Fruit fly (Drosophila melanogaster): Measurements from ENCODE around the gene CG31960.

CG31960 gene

DNA sequence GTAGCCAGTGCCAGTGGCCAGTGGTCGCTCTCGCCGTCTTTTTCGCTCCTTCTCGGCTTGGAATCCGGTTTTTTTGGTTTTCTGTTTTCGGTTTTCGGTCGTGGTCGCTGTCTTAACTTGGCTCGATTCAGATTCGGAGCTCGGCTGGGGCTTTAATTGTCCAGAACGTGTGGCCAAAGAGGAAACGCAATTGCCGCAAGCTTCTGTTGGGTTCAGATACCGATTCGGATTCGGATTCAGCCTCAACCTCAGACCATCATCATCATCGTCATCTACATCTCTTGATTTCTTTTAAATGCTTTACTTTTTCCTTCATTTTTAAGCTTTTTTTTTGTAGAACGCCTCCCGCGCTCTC is 11.1 kb upstream of the CG31960 start:
- TF ChIP-seq CTCF (optimal IDR thresholded peaks at IDR 0.05) (no peak), CG8478 (optimal IDR thresholded peaks at IDR 0.05) (no peak)

- TF ChIP-seq CG8478 (optimal IDR thresholded peaks at IDR 0.05): no peak
- TF ChIP-seq CTCF (optimal IDR thresholded peaks at IDR 0.05): no peak
Observed at dm6 chr2L:3775767-3776351, 8.9 kb upstream of the CG31960 start.

dm6 chr2L:3776614-3777196 is 8.0 kb upstream of the CG31960 start:
- TF ChIP-seq CG8478 (optimal IDR thresholded peaks at IDR 0.05): no peak
- TF ChIP-seq CTCF (optimal IDR thresholded peaks at IDR 0.05): no peak

dm6 chr2L:3777485-3777884 is 7.3 kb upstream of the CG31960 start:
- TF ChIP-seq CG8478 (optimal IDR thresholded peaks at IDR 0.05): no peak
- no peak for TF ChIP-seq CTCF (optimal IDR thresholded peaks at IDR 0.05)

- no peak for TF ChIP-seq CG8478 (optimal IDR thresholded peaks at IDR 0.05)
- TF ChIP-seq CTCF (optimal IDR thresholded peaks at IDR 0.05): no peak
Observed at dm6 chr2L:3778157-3779060, 6.3 kb upstream of the CG31960 start.

DNA sequence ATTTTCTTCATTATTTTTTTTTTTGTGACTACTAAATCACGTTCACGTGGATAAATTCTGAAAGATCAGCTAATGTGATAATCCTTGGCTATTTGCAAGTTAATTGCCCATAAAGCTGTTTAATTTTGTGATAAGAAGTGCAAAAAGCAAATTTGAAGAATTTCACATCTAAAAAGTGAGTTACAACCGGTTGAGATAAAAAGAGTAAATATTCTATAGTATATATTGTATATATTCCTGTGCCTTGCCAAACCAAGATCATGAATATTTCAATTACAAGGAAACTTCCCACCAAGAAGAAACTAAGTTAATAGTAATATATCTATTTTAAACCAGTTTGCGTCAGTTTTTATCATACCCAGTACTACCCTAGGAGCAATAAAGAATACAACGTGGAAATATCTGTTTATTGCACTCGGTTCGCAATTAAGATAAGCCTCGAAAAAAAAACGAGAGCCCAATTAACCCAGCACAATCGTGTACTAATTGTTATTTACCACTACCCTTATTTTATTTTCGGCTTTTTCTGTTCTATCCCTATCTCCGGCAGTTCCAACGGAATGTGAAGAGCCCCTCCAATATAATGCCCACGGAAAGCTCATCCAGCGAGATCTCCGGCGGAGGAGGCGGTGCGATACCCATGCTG is 5.5 kb upstream of the CG31960 start:
- TF ChIP-seq CTCF (optimal IDR thresholded peaks at IDR 0.05) (no peak), CG8478 (optimal IDR thresholded peaks at IDR 0.05) (no peak)

dm6 chr2L:3780587-3780986 is 4.2 kb upstream of the CG31960 start:
- TF ChIP-seq CG8478 (optimal IDR thresholded peaks at IDR 0.05): no peak
- TF ChIP-seq CTCF (optimal IDR thresholded peaks at IDR 0.05): no peak

DNA sequence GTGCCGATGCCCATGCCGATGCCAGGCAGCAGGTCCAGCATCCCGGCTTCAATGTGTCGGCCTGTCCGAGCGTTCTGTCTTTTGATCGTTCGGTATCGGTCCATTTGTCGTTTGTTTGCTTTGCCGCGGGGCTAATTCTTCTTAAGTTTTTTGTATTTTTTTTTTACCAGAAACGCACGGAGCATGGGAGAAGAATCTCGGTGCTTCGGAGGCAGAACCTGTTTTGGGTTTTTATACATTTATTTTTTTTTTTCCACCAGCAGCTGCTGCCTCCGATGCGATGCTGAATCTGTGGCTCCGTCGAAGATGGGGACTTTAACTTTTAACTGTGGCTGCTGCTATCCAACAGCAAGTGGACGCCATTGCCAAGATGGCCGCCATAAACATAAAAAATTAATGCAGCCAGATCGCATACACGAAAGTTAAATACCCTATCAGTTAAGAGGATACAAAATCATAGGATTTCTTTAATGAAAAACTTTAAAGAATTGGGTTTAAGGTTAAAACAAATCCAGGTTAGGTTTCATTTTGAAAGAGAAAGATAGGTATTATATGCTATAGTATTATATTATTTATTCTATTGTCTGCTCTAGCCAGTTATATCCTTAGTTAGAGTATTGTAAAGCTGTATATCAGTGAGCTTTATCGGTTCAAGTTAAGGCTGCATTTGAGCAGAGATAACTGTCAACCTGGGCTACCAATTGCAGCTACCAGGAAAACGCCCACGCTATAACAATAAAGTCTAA is 3.4 kb upstream of the CG31960 start:
- TF ChIP-seq CG8478 (optimal IDR thresholded peaks at IDR 0.05) (no peak), CTCF (optimal IDR thresholded peaks at IDR 0.05) (no peak)

DNA sequence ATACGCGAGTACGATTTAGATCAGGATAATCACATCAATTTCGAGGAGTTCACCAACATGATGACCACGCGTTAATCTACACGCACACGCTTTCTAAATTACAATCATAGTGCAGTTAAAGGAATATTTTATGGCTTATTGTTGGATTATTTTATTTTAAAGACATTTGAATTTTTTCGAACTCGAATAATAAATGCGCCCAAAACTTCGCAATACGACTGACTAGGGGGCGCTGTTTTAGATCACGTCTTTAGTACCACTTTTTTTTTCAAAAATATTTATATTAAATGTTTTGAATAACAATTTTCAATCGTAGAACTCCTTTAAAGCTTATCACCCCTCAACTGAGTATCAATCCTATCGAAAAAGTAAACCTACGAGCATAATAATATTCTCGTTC is 655 bp downstream of the CG31960 start:
- no peak for TF ChIP-seq CG8478 (optimal IDR thresholded peaks at IDR 0.05)
- TF ChIP-seq CTCF (optimal IDR thresholded peaks at IDR 0.05): peak in 1 of 2 experiments; percentile 74

dm6 chr2L:3786246-3786645 is 1.5 kb downstream of the CG31960 start:
- TF ChIP-seq CTCF (optimal IDR thresholded peaks at IDR 0.05) (peak; percentile 97 to 99), CG8478 (optimal IDR thresholded peaks at IDR 0.05) (no peak)

dm6 chr2L:3787028-3787427 is 2.3 kb downstream of the CG31960 start, which contains the start of gene bark:
Gene bark (plus strand): TSS chr2L:3787167.
- no peak for TF ChIP-seq CG8478 (optimal IDR thresholded peaks at IDR 0.05)

dm6 chr2L:3788150-3788549 is 3.4 kb downstream of the CG31960 start:
- TF ChIP-seq CG8478 (optimal IDR thresholded peaks at IDR 0.05): no peak
- TF ChIP-seq CTCF (optimal IDR thresholded peaks at IDR 0.05): no peak

dm6 chr2L:3789290-3790067 is 4.7 kb downstream of the CG31960 start:
- no peak for TF ChIP-seq CG8478 (optimal IDR thresholded peaks at IDR 0.05)
- no peak for TF ChIP-seq CTCF (optimal IDR thresholded peaks at IDR 0.05)

dm6 chr2L:3791629-3792028 is 6.9 kb downstream of the CG31960 start:
- TF ChIP-seq CTCF (optimal IDR thresholded peaks at IDR 0.05) (no peak), CG8478 (optimal IDR thresholded peaks at IDR 0.05) (no peak)

All from S2 (cell line).